Fruit fly (Drosophila melanogaster) whole organism, wandering third instar larva: ENCODE measurements around the gene CG32228.

Experiments
- Abd-B ChIP-seq: fragments of >200 bp; optimal IDR thresholded peaks from 2 replicates; lab custom pipeline; 2017; ENCODE audit warnings: missing biosample characterization, missing genetic modification characterization
- CG32264 ChIP-seq: fragments of 200-800 bp; sonication (Bioruptor generic); optimal IDR thresholded peaks from 2 replicates; lab custom pipeline; 2016; ENCODE audit warnings: missing biosample characterization, missing genetic modification characterization
- CG9705 ChIP-seq: fragments of 200-800 bp; sonication (Bioruptor generic); optimal IDR thresholded peaks from 2 replicates; lab custom pipeline; 2018; ENCODE audit warnings: missing biosample characterization, mild to moderate bottlenecking, missing genetic modification characterization
- CrebA ChIP-seq: fragments of 200-800 bp; sonication (Bioruptor generic); optimal IDR thresholded peaks from 2 replicates; lab custom pipeline; 2016; ENCODE audit warnings: missing biosample characterization, mild to moderate bottlenecking, missing genetic modification characterization, borderline replicate concordance
- Dfd ChIP-seq: fragments of >200 bp; optimal IDR thresholded peaks from 2 replicates; lab custom pipeline; 2017; ENCODE audit warnings: missing biosample characterization, missing genetic modification characterization
- Dif ChIP-seq: fragments of 200-275, 200-300 bp; sonication (Bioruptor generic); optimal IDR thresholded peaks from 2 replicates; lab custom pipeline; 2018; ENCODE audit warnings: missing biosample characterization, missing genetic modification characterization; ENCODE audit not compliant: partially characterized antibody
- GATAd ChIP-seq: sonication (Bioruptor generic); optimal IDR thresholded peaks from 2 replicates; lab custom pipeline; 2016; ENCODE audit warnings: missing biosample characterization, missing genetic modification characterization
- HLH106 ChIP-seq: fragments of 200-800 bp; optimal IDR thresholded peaks from 3 replicates; lab custom pipeline; 2019; ENCODE audit warnings: missing biosample characterization, mild to moderate bottlenecking, missing genetic modification characterization, moderate library complexity
- Hnf4 ChIP-seq: fragments of 200-800 bp; sonication (Bioruptor generic); optimal IDR thresholded peaks from 2 replicates; lab custom pipeline; 2016; ENCODE audit warnings: missing biosample characterization, mild to moderate bottlenecking, missing genetic modification characterization
- Hr78 ChIP-seq: fragments of >200 bp; optimal IDR thresholded peaks from 2 replicates; lab custom pipeline; 2017; ENCODE audit warnings: missing biosample characterization, missing genetic modification characterization
- Hr83 ChIP-seq: fragments of 200-300 bp; sonication (Bioruptor generic); optimal IDR thresholded peaks from 2 replicates; lab custom pipeline; 2016; ENCODE audit warnings: missing biosample characterization, mild to moderate bottlenecking, missing genetic modification characterization, moderate library complexity; ENCODE audit not compliant: poor library complexity, severe bottlenecking
- Jra ChIP-seq: sonication (Bioruptor generic); optimal IDR thresholded peaks from 2 replicates; lab custom pipeline; 2016; ENCODE audit warnings: missing biosample characterization, missing genetic modification characterization
- Mio ChIP-seq: sonication (Bioruptor generic); optimal IDR thresholded peaks from 2 replicates; lab custom pipeline; 2016; ENCODE audit warnings: missing biosample characterization, missing genetic modification characterization
- Myc ChIP-seq: fragments of >200 bp; optimal IDR thresholded peaks from 2 replicates; lab custom pipeline; 2017
- N ChIP-seq: fragments of >200 bp; optimal IDR thresholded peaks from 2 replicates; lab custom pipeline; 2018; ENCODE audit warnings: missing biosample characterization, missing external identifiers, missing genetic modification characterization
- OdsH ChIP-seq: fragments of 200-800 bp; sonication (Bioruptor generic); optimal IDR thresholded peaks from 2 replicates; lab custom pipeline; 2016; ENCODE audit warnings: missing biosample characterization, mild to moderate bottlenecking, missing genetic modification characterization
- Rel ChIP-seq, 2 experiments: fragments of 200-800 bp; sonication (Bioruptor generic) in 1 of 2; optimal IDR thresholded peaks; 2 replicates in 1 of 2; 3 replicates in 1 of 2; lab custom pipeline; 2016 to 2019; ENCODE audit warnings: mild to moderate bottlenecking in 2 of 2, missing biosample characterization in 2 of 2, missing genetic modification characterization in 2 of 2, moderate library complexity in 1 of 2
- Sp1 ChIP-seq: fragments of 200-800 bp; sonication (Bioruptor generic); optimal IDR thresholded peaks from 3 replicates; lab custom pipeline; 2019; ENCODE audit warnings: missing biosample characterization, mild to moderate bottlenecking, missing genetic modification characterization, moderate library complexity
- Vsx2 ChIP-seq: fragments of 200-300, 225-300 bp; sonication (Bioruptor generic); optimal IDR thresholded peaks from 2 replicates; lab custom pipeline; 2018; ENCODE audit warnings: missing biosample characterization, missing genetic modification characterization; ENCODE audit not compliant: partially characterized antibody
- br ChIP-seq: fragments of 200-800 bp; sonication (Bioruptor generic); optimal IDR thresholded peaks from 2 replicates; lab custom pipeline; 2016; ENCODE audit warnings: missing biosample characterization, missing genetic modification characterization
- brk ChIP-seq: fragments of 200-800 bp; sonication (Bioruptor generic); optimal IDR thresholded peaks from 2 replicates; lab custom pipeline; 2016; ENCODE audit warnings: missing biosample characterization, mild to moderate bottlenecking, missing genetic modification characterization
- dl ChIP-seq, 2 experiments: fragments of 175-275, 200-275 bp in 1 of 2; fragments of 200-275 bp in 1 of 2; sonication (Bioruptor generic); optimal IDR thresholded peaks; lab custom pipeline; 2018; ENCODE audit warnings: mild to moderate bottlenecking in 2 of 2, missing biosample characterization in 2 of 2, missing genetic modification characterization in 2 of 2, moderate library complexity in 2 of 2; ENCODE audit not compliant: partially characterized antibody in 2 of 2, insufficient read depth in 1 of 2
- dmrt93B ChIP-seq: fragments of 200-800 bp; sonication (Bioruptor generic); optimal IDR thresholded peaks from 2 replicates; lab custom pipeline; 2018; ENCODE audit warnings: missing biosample characterization, mild to moderate bottlenecking, missing genetic modification characterization
- dsf ChIP-seq: sonication (Bioruptor generic); optimal IDR thresholded peaks from 2 replicates; lab custom pipeline; 2016; ENCODE audit warnings: missing biosample characterization, missing genetic modification characterization, borderline replicate concordance
- ey ChIP-seq: fragments of 200-800 bp; sonication (Bioruptor generic); optimal IDR thresholded peaks from 2 replicates; lab custom pipeline; 2016; ENCODE audit warnings: missing biosample characterization, missing genetic modification characterization
- foxo ChIP-seq, 2 experiments: fragments of 200-800 bp; sonication (Bioruptor generic); optimal IDR thresholded peaks; 2 replicates in 1 of 2; 3 replicates in 1 of 2; lab custom pipeline; 2016 to 2017; ENCODE audit warnings: missing biosample characterization in 2 of 2, missing genetic modification characterization in 2 of 2
- fru ChIP-seq: fragments of 200-800 bp; sonication (Bioruptor generic); optimal IDR thresholded peaks from 3 replicates; lab custom pipeline; 2016; ENCODE audit warnings: missing biosample characterization, mild to moderate bottlenecking, missing genetic modification characterization
- h ChIP-seq: fragments of 200-800 bp; sonication (Bioruptor generic); optimal IDR thresholded peaks from 3 replicates; lab custom pipeline; 2016; ENCODE audit warnings: missing biosample characterization, mild to moderate bottlenecking, missing genetic modification characterization
- jim ChIP-seq: fragments of 175-275, 200-325 bp; sonication (Bioruptor generic); optimal IDR thresholded peaks from 2 replicates; lab custom pipeline; 2016; ENCODE audit warnings: missing biosample characterization, mild to moderate bottlenecking, missing genetic modification characterization
- lola ChIP-seq: fragments of >200 bp; optimal IDR thresholded peaks from 2 replicates; lab custom pipeline; 2017; ENCODE audit warnings: missing biosample characterization, missing genetic modification characterization
- pan ChIP-seq: fragments of >200 bp; optimal IDR thresholded peaks from 2 replicates; lab custom pipeline; 2017
- psq ChIP-seq: fragments of 200-800 bp; sonication (Bioruptor generic); optimal IDR thresholded peaks from 3 replicates; lab custom pipeline; 2017; ENCODE audit warnings: missing biosample characterization, mild to moderate bottlenecking, missing genetic modification characterization, moderate library complexity
- rgr ChIP-seq: fragments of 200-800 bp; sonication (Bioruptor generic); optimal IDR thresholded peaks from 3 replicates; lab custom pipeline; 2016; ENCODE audit warnings: missing biosample characterization, mild to moderate bottlenecking, missing genetic modification characterization
- sage ChIP-seq: fragments of 200-800 bp; sonication (Bioruptor generic); optimal IDR thresholded peaks from 2 replicates; lab custom pipeline; 2016; ENCODE audit warnings: missing biosample characterization, mild to moderate bottlenecking, missing genetic modification characterization
- sv ChIP-seq: fragments of 200-800 bp; sonication (Bioruptor generic); optimal IDR thresholded peaks from 3 replicates; lab custom pipeline; 2016; ENCODE audit warnings: missing biosample characterization, missing genetic modification characterization
- tai ChIP-seq: sonication (Bioruptor generic); optimal IDR thresholded peaks from 2 replicates; lab custom pipeline; 2016; ENCODE audit warnings: missing biosample characterization, missing genetic modification characterization
- usp ChIP-seq: fragments of >200 bp; optimal IDR thresholded peaks from 2 replicates; lab custom pipeline; 2017; ENCODE audit warnings: missing biosample characterization, missing genetic modification characterization
- woc ChIP-seq: sonication (Bioruptor generic); optimal IDR thresholded peaks from 2 replicates; lab custom pipeline; 2016; ENCODE audit warnings: missing biosample characterization, mild to moderate bottlenecking, missing genetic modification characterization

CG32228 gene

DNA sequence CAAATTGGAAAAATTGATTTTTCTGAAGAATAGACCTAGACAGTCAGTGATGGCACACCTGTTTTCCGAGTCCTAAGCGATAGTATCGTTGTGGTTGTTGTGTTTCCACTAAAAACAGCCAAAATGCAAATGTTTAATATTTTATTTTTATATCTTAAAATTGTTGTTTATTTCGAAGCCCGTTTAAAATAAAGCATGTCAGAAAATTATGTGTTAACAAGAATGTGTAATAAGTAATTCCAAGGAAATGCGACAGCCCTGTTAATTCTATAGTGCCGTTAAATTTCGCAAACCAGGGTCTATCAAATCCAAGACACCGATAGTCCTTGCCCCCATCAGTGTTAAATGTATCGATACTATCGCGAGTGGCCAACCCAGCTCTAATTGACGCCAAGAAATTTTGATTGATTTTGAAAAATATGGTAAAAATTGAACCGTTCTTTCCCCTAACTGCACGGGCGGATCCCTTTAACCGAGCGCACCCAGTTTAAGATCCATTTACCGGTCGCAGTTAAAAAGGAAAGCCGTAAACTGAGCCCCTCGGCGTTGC, 36.5 kb downstream of the CG32228 start, which contains the start of gene Pex23:
Pex23 (minus strand) TSS at position 61 of the 550 bp plus-strand sequence.
- TF ChIP-seq h (GFP tag; lab: Kevin White, UChicago) (peak; percentile 86), sage (peak; percentile 45), fru (GFP tag; lab: Kevin White, UChicago) (peak; percentile 87), br (GFP tag; lab: Kevin White, UChicago) (no peak), Hr83 (peak; percentile 68), Mio (GFP tag; lab: Kevin White, UChicago) (no peak), sv (GFP tag; lab: Kevin White, UChicago) (peak; percentile 83), Hnf4 (GFP tag; lab: Kevin White, UChicago) (no peak), N (no peak), Dif (GFP tag; lab: Kevin White, UChicago) (no peak), ey (GFP tag; lab: Kevin White, UChicago) (peak; percentile 82), Jra (GFP tag; lab: Kevin White, UChicago) (peak; percentile 84), lola (no peak), brk (GFP tag; lab: Kevin White, UChicago) (no peak), Hr78 (GFP tag; lab: Kevin White, UChicago) (no peak), HLH106 (tag; lab: Kevin White, UChicago) (peak; percentile 78), woc (GFP tag; lab: Kevin White, UChicago) (peak; percentile 72), GATAd (peak; percentile 70), Sp1 (peak; percentile 58), Vsx2 (GFP tag; lab: Kevin White, UChicago) (no peak), CG9705 (GFP tag; lab: Kevin White, UChicago) (peak; percentile 58), Rel (GFP tag; optimal IDR thresholded peaks at IDR 0.05; lab: Kevin White, UChicago) (no peak), Rel (tag; optimal IDR thresholded peaks at IDR 0.05; lab: Kevin White, UChicago) (peak; percentile 32), dl (GFP tag; optimal IDR thresholded peaks at IDR 0.05; lab: Kevin White, UChicago; ENCODE audit: insufficient read depth in 1 of 2, partially characterized antibody in 2 of 2) (no peak), rgr (GFP tag; lab: Kevin White, UChicago) (peak; percentile 85), OdsH (GFP tag; lab: Kevin White, UChicago) (peak; percentile 67), jim (GFP tag; lab: Kevin White, UChicago) (no peak), Abd-B (GFP tag; lab: Kevin White, UChicago) (no peak), CrebA (no peak), tai (GFP tag; lab: Kevin White, UChicago) (no peak), dsf (GFP tag; lab: Kevin White, UChicago) (peak; percentile 84), CG32264 (GFP tag; lab: Kevin White, UChicago) (no peak), foxo (GFP tag; optimal IDR thresholded peaks at IDR 0.05; lab: Kevin White, UChicago) (peak in 1 of 2 experiments; percentile 84), pan (lab: Kevin White, UChicago) (no peak), usp (GFP tag; lab: Kevin White, UChicago) (no peak), Dfd (no peak), dmrt93B (GFP tag; lab: Kevin White, UChicago) (no peak), Myc (lab: Kevin White, UChicago) (peak; percentile 26), psq (GFP tag; lab: Kevin White, UChicago) (peak; percentile 69)

DNA sequence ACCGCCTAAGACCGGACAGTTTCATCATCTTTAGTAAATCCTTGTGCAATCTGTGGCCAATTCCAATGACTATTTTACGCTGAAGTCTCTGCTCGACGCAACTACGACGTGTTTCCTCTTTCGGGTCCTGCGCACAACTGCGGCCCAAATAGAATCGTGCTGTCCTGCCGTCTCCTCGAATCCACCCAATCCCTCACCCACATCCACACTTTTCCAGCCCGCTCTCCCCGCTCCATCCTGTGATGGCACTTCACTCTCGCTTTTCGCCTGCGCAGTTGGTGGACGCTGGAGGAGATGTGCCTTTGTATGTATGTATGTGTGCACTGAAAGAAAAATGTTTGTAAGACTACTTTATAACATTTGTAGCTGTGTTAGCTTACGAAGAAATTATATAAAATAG, 40.5 kb downstream of the CG32228 start, which contains the start of gene CG32225:
CG32225 (minus strand) TSS at position 142 of the 400 bp plus-strand sequence.
- TF ChIP-seq Hr83 (no peak), OdsH (GFP tag; lab: Kevin White, UChicago) (no peak), woc (GFP tag; lab: Kevin White, UChicago) (no peak), pan (lab: Kevin White, UChicago) (no peak), usp (GFP tag; lab: Kevin White, UChicago) (no peak), sv (GFP tag; lab: Kevin White, UChicago) (no peak), br (GFP tag; lab: Kevin White, UChicago) (no peak), CG32264 (GFP tag; lab: Kevin White, UChicago) (no peak), jim (GFP tag; lab: Kevin White, UChicago) (no peak), rgr (GFP tag; lab: Kevin White, UChicago) (no peak)
